Fruit fly (Drosophila melanogaster) whole organism, embryonic: ENCODE data around the gene CG9240.

Experiments used
- BtbVII ChIP-seq: fragments of 200-800 bp; sonication (Bioruptor generic); optimal IDR thresholded peaks from 3 replicates; lab custom pipeline; 2017; ENCODE audit warnings: missing biosample characterization, mild to moderate bottlenecking, missing genetic modification characterization
- CG1024 ChIP-seq: fragments of 200-800 bp; sonication (Bioruptor generic); IDR thresholded peaks from 2 replicates; pipeline ENCODE4 v1.3.6; 2022; ENCODE audit warnings: missing biosample characterization, missing genetic modification characterization
- CG11560 ChIP-seq: fragments of 200-800 bp; sonication (Bioruptor generic); IDR thresholded peaks from 3 replicates; pipeline ENCODE4 v1.3.6; 2022; ENCODE audit warnings: missing biosample characterization, missing genetic modification characterization
- CG13894 ChIP-seq: fragments of 200-800 bp; sonication (Bioruptor generic); optimal IDR thresholded peaks from 3 replicates; lab custom pipeline; 2018; ENCODE audit warnings: missing biosample characterization, mild to moderate bottlenecking, missing genetic modification characterization, moderate library complexity
- CG14710 ChIP-seq: fragments of 200-800 bp; sonication (Bioruptor generic); optimal IDR thresholded peaks from 3 replicates; lab custom pipeline; 2019; ENCODE audit warnings: missing biosample characterization, mild to moderate bottlenecking, missing genetic modification characterization, moderate library complexity
- CG14860 ChIP-seq: fragments of 200-800 bp; sonication (Bioruptor generic); IDR thresholded peaks from 3 replicates; pipeline ENCODE4 v1.3.6; 2022; ENCODE audit warnings: missing biosample characterization, missing genetic modification characterization; ENCODE audit not compliant: partially characterized antibody
- CG16813 ChIP-seq: fragments of 200-800 bp; sonication (Bioruptor generic); IDR thresholded peaks from 3 replicates; pipeline ENCODE4 v1.3.6; 2022; ENCODE audit warnings: missing biosample characterization, missing genetic modification characterization; ENCODE audit not compliant: partially characterized antibody
- CG17912 ChIP-seq: fragments of 200-800 bp; sonication (Bioruptor generic); optimal IDR thresholded peaks from 2 replicates; lab custom pipeline; 2018; ENCODE audit warnings: missing biosample characterization, mild to moderate bottlenecking, missing genetic modification characterization
- CG18011 ChIP-seq: fragments of 200-800 bp; sonication (Bioruptor generic); optimal IDR thresholded peaks from 2 replicates; lab custom pipeline; 2017; ENCODE audit warnings: missing biosample characterization, missing genetic modification characterization, mild to moderate bottlenecking, moderate library complexity, missing genotype
- CG18764 ChIP-seq: fragments of 200-800 bp; sonication (Bioruptor generic); optimal IDR thresholded peaks from 3 replicates; lab custom pipeline; 2016; ENCODE audit warnings: missing biosample characterization, missing genetic modification characterization
- CG2129 ChIP-seq: fragments of 200-800 bp; sonication (Bioruptor generic); IDR thresholded peaks from 2 replicates; pipeline ENCODE4 v1.3.6; 2022; ENCODE audit warnings: missing biosample characterization, missing genetic modification characterization; ENCODE audit not compliant: partially characterized antibody
- CG2889 ChIP-seq: fragments of 200-800 bp; sonication (Bioruptor generic); IDR thresholded peaks from 3 replicates; pipeline ENCODE4 v1.3.6; 2022; ENCODE audit warnings: missing biosample characterization, missing genetic modification characterization
- CG31388 ChIP-seq: fragments of 200-800 bp; sonication (Bioruptor generic); optimal IDR thresholded peaks from 2 replicates; lab custom pipeline; 2016; ENCODE audit warnings: missing biosample characterization, missing genetic modification characterization
- CG4404 ChIP-seq: fragments of 200-800 bp; sonication (Bioruptor generic); IDR thresholded peaks from 2 replicates; pipeline ENCODE4 v1.3.6; 2022; ENCODE audit warnings: missing biosample characterization, missing genetic modification characterization
- CG6254 ChIP-seq: fragments of 200-800 bp; sonication (Bioruptor generic); optimal IDR thresholded peaks from 3 replicates; lab custom pipeline; 2017; ENCODE audit warnings: mild to moderate bottlenecking, missing biosample characterization, missing genetic modification reagents, missing genetic modification characterization
- CG6272 ChIP-seq: fragments of 200-800 bp; sonication (Bioruptor generic); IDR thresholded peaks from 2 replicates; pipeline ENCODE4 v1.3.6; 2022; ENCODE audit warnings: missing biosample characterization, missing genetic modification characterization
- CG7987 ChIP-seq: fragments of 200-800 bp; sonication (Bioruptor generic); optimal IDR thresholded peaks from 2 replicates; lab custom pipeline; 2018; ENCODE audit warnings: missing biosample characterization, mild to moderate bottlenecking, missing genetic modification characterization, moderate library complexity
- CrebB ChIP-seq: fragments of 200-800 bp; sonication (Bioruptor generic); optimal IDR thresholded peaks from 3 replicates; lab custom pipeline; 2018; ENCODE audit warnings: missing biosample characterization, mild to moderate bottlenecking, missing genetic modification characterization
- Dip2 ChIP-seq: fragments of 200-800 bp; sonication (Bioruptor generic); IDR thresholded peaks from 2 replicates; pipeline ENCODE4 v1.3.6; 2022; ENCODE audit warnings: missing biosample characterization, missing genetic modification characterization
- Doc2 ChIP-seq: fragments of 200-800 bp; sonication (Bioruptor generic); IDR thresholded peaks from 2 replicates; pipeline ENCODE4 v1.3.6; 2022; ENCODE audit warnings: missing biosample characterization, missing genetic modification characterization
- E2f1 ChIP-seq: fragments of 200-800 bp; sonication (Bioruptor generic); IDR thresholded peaks from 2 replicates; pipeline ENCODE4 v1.3.6; 2022; ENCODE audit warnings: missing biosample characterization, missing genetic modification characterization
- H15 ChIP-seq: fragments of 200-800 bp; sonication (Bioruptor generic); IDR thresholded peaks from 3 replicates; pipeline ENCODE4 v1.3.6; 2022; ENCODE audit warnings: missing biosample characterization, missing genetic modification characterization
- H2.0 ChIP-seq: fragments of 200-800 bp; sonication (Bioruptor generic); IDR thresholded peaks from 2 replicates; pipeline ENCODE4 v1.3.6; 2022; ENCODE audit warnings: missing biosample characterization, missing genetic modification characterization
- HLHmδ ChIP-seq: fragments of 200-800 bp; sonication (Bioruptor generic); optimal IDR thresholded peaks from 2 replicates; lab custom pipeline; 2018; ENCODE audit warnings: missing biosample characterization, mild to moderate bottlenecking, missing genetic modification characterization, moderate library complexity
- HmgZ ChIP-seq: fragments of 200-800 bp; sonication (Bioruptor generic); optimal IDR thresholded peaks from 2 replicates; lab custom pipeline; 2018; ENCODE audit warnings: missing biosample characterization, mild to moderate bottlenecking, missing genetic modification characterization
- Kr ChIP-seq: fragments of 200-800 bp; sonication (Bioruptor generic); optimal IDR thresholded peaks from 2 replicates; lab custom pipeline; 2017; ENCODE audit warnings: missing biosample characterization, mild to moderate bottlenecking, missing genetic modification characterization
- Max ChIP-seq: fragments of 200-800 bp; sonication (Bioruptor generic); optimal IDR thresholded peaks from 2 replicates; lab custom pipeline; 2016; ENCODE audit warnings: missing biosample characterization, mild to moderate bottlenecking, missing genetic modification characterization
- Med ChIP-seq: fragments of 200-800 bp; sonication (Bioruptor generic); peaks from one replicate; lab custom pipeline; 2016; ENCODE audit warnings: missing biosample characterization, missing genetic modification characterization, mild to moderate bottlenecking, inconsistent platforms, moderate library complexity
- NFAT ChIP-seq: fragments of 200-800 bp; sonication (Bioruptor generic); IDR thresholded peaks from 2 replicates; pipeline ENCODE4 v1.3.6; 2022; ENCODE audit warnings: missing biosample characterization, missing genetic modification characterization
- Nf-YC ChIP-seq: fragments of 200-800 bp; optimal IDR thresholded peaks from 3 replicates; lab custom pipeline; 2019; ENCODE audit warnings: missing biosample characterization, mild to moderate bottlenecking, missing genetic modification characterization, moderate library complexity
- Optix ChIP-seq: fragments of 200-800 bp; sonication (Bioruptor generic); IDR thresholded peaks from 3 replicates; pipeline ENCODE4 v1.3.6; 2022; ENCODE audit warnings: missing biosample characterization, missing genetic modification characterization
- PHDP ChIP-seq: fragments of 200-800 bp; sonication (Bioruptor generic); optimal IDR thresholded peaks from 3 replicates; lab custom pipeline; 2018; ENCODE audit warnings: missing biosample characterization, mild to moderate bottlenecking, missing genetic modification characterization, moderate library complexity
- Rfx ChIP-seq: fragments of 200-800 bp; sonication (Bioruptor generic); IDR thresholded peaks from 2 replicates; pipeline ENCODE4 v1.3.6; 2022; ENCODE audit warnings: missing biosample characterization, missing genetic modification characterization
- Scr ChIP-seq: fragments of 200-800 bp; sonication (Bioruptor generic); IDR thresholded peaks from 2 replicates; pipeline ENCODE4 v1.3.6; 2022; ENCODE audit warnings: missing biosample characterization, missing genetic modification characterization; ENCODE audit not compliant: partially characterized antibody
- Sox100B ChIP-seq: fragments of 200-800 bp; sonication (Bioruptor generic); optimal IDR thresholded peaks from 3 replicates; lab custom pipeline; 2018; ENCODE audit warnings: missing biosample characterization, mild to moderate bottlenecking, missing genetic modification characterization
- Tbp ChIP-seq: fragments of >200 bp; optimal IDR thresholded peaks from 2 replicates; lab custom pipeline; 2018; ENCODE audit warnings: missing biosample characterization, missing genetic modification characterization
- bsh ChIP-seq, 2 experiments: fragments of 200-800 bp; sonication (Bioruptor generic); optimal IDR thresholded peaks; 2 replicates each; lab custom pipeline; 2017 to 2018; ENCODE audit warnings: mild to moderate bottlenecking in 2 of 2, missing biosample characterization in 2 of 2, missing genetic modification characterization in 2 of 2, moderate library complexity in 1 of 2
- cas ChIP-seq: fragments of 200-800 bp; sonication (Bioruptor generic); IDR thresholded peaks from 2 replicates; pipeline ENCODE4 v1.3.6; 2022; ENCODE audit warnings: missing biosample characterization, missing genetic modification characterization
- dimm ChIP-seq: fragments of 200-800 bp; sonication (Bioruptor generic); IDR thresholded peaks from 2 replicates; pipeline ENCODE4 v1.3.6; 2022; ENCODE audit warnings: missing biosample characterization, missing genetic modification characterization
- dmrt99B ChIP-seq: fragments of 200-800 bp; sonication (Bioruptor generic); optimal IDR thresholded peaks from 2 replicates; lab custom pipeline; 2018; ENCODE audit warnings: missing biosample characterization, mild to moderate bottlenecking, missing genetic modification characterization, moderate library complexity
- dysf ChIP-seq: fragments of 200-800 bp; sonication (Bioruptor generic); IDR thresholded peaks from 3 replicates; pipeline ENCODE4 v1.3.6; 2022; ENCODE audit warnings: missing biosample characterization, missing genetic modification characterization
- gem ChIP-seq: fragments of 200-800 bp; sonication (Bioruptor generic); optimal IDR thresholded peaks from 2 replicates; lab custom pipeline; 2019; ENCODE audit warnings: missing biosample characterization, mild to moderate bottlenecking, missing genetic modification characterization, moderate library complexity
- gsb-n ChIP-seq: fragments of 200-800 bp; sonication (Bioruptor generic); optimal IDR thresholded peaks from 3 replicates; lab custom pipeline; 2018; ENCODE audit warnings: missing biosample characterization, mild to moderate bottlenecking, missing genetic modification characterization
- jumu ChIP-seq: fragments of 200-800 bp; sonication (Bioruptor generic); optimal IDR thresholded peaks from 3 replicates; lab custom pipeline; 2016; ENCODE audit warnings: missing biosample characterization, missing genetic modification characterization
- ken ChIP-seq: fragments of 200-800 bp; sonication (Bioruptor generic); IDR thresholded peaks from 3 replicates; pipeline ENCODE4 v1.3.6; 2022; ENCODE audit warnings: missing biosample characterization, missing genetic modification characterization
- oc ChIP-seq: fragments of 200-800 bp; sonication (Bioruptor generic); optimal IDR thresholded peaks from 2 replicates; lab custom pipeline; 2018; ENCODE audit warnings: missing biosample characterization, mild to moderate bottlenecking, missing genetic modification characterization, moderate library complexity
- p53 ChIP-seq: fragments of 200-800 bp; sonication (Bioruptor generic); optimal IDR thresholded peaks from 2 replicates; lab custom pipeline; 2016; ENCODE audit warnings: missing biosample characterization, missing genetic modification characterization
- seq ChIP-seq: fragments of 200-800 bp; sonication (Bioruptor generic); IDR thresholded peaks from 2 replicates; pipeline ENCODE4 v1.3.6; 2022; ENCODE audit warnings: missing biosample characterization, missing genetic modification characterization
- sqz ChIP-seq: fragments of 200-800 bp; sonication (Bioruptor generic); optimal IDR thresholded peaks from 3 replicates; lab custom pipeline; 2018; ENCODE audit warnings: missing biosample characterization, mild to moderate bottlenecking, missing genetic modification characterization
- stc ChIP-seq: fragments of 200-800 bp; sonication (Bioruptor generic); IDR thresholded peaks from 2 replicates; pipeline ENCODE4 v1.3.6; 2022; ENCODE audit warnings: missing biosample characterization, missing genetic modification characterization
- twi ChIP-seq: fragments of 200-800 bp; optimal IDR thresholded peaks from 2 replicates; lab custom pipeline; 2019; ENCODE audit warnings: missing biosample characterization, mild to moderate bottlenecking, missing genetic modification characterization, moderate library complexity

Gene CG9240

dm6 chrX:15653364-15653809 lies 47.7 kb downstream of the CG9240 start (continued):
- TF ChIP-seq Dip2 = no peak
- TF ChIP-seq CrebB (tag; lab: Kevin White, UChicago) = no peak
- no peak for TF ChIP-seq CG11560 (tag; lab: Robert Waterston, UW)
- TF ChIP-seq CG18011 = no peak
- TF ChIP-seq H15 (GFP tag; lab: Robert Waterston, UW) = no peak
- TF ChIP-seq CG31388 (GFP tag; lab: Kevin White, UChicago) = no peak
- TF ChIP-seq Med (GFP tag; lab: Kevin White, UChicago) = peak; percentile 92
- TF ChIP-seq HLHmδ (GFP tag; lab: Kevin White, UChicago) = no peak
- TF ChIP-seq seq (GFP tag; lab: Robert Waterston, UW) = no peak
- peak; percentile 35 for TF ChIP-seq HmgZ
- TF ChIP-seq CG6254 (GFP tag; lab: Kevin White, UChicago) = no peak
- no peak for TF ChIP-seq CG2129 (GFP tag; lab: Robert Waterston, UW)
- TF ChIP-seq Doc2 (GFP tag; lab: Robert Waterston, UW) = no peak
- TF ChIP-seq dimm = no peak; the same call in 1 of the 2 replicates
- TF ChIP-seq jumu (GFP tag; lab: Kevin White, UChicago) = no peak
- no peak for TF ChIP-seq cas (GFP tag; lab: Robert Waterston, UW)
- TF ChIP-seq CG4404 (GFP tag; lab: Robert Waterston, UW) = no peak
- TF ChIP-seq Scr (GFP tag; lab: Robert Waterston, UW) = peak; percentile 69
- peak; percentile 72 for TF ChIP-seq NFAT (GFP tag; lab: Robert Waterston, UW)
- 0 out of 3 replicates have a peak, but pooled peaks have one; percentile 25 for TF ChIP-seq ken (GFP tag; lab: Robert Waterston, UW)
- no peak for TF ChIP-seq oc (tag; lab: Kevin White, UChicago)
- TF ChIP-seq CG17912 (GFP tag; lab: Kevin White, UChicago) = no peak
- TF ChIP-seq gem (tag; lab: Kevin White, UChicago) = peak; percentile 44
- TF ChIP-seq BtbVII = no peak
- peak; percentile 83; the same call in 2 of the 3 replicates for TF ChIP-seq CG14860
- TF ChIP-seq gsb-n = peak; percentile 19
- TF ChIP-seq dmrt99B (tag; lab: Kevin White, UChicago) = peak; percentile 26
- peak; percentile 10 for TF ChIP-seq CG14710
- no peak for TF ChIP-seq Max (GFP tag; lab: Kevin White, UChicago)
- TF ChIP-seq Rfx = peak; percentile 72
- TF ChIP-seq Sox100B (GFP tag; lab: Kevin White, UChicago) = no peak
- peak; percentile 31; the same call in 1 of the 2 replicates for TF ChIP-seq CG1024 (GFP tag; lab: Robert Waterston, UW)
- TF ChIP-seq stc = no peak
- no peak for TF ChIP-seq E2f1 (GFP tag; lab: Robert Waterston, UW)
- peak; percentile 32; the same call in 1 of the 3 replicates for TF ChIP-seq Optix (GFP tag; lab: Robert Waterston, UW)
- peak; percentile 24 for TF ChIP-seq CG18764 (GFP tag; lab: Kevin White, UChicago)
- 0 out of 2 replicates have a peak, but pooled peaks have one; percentile 26 for TF ChIP-seq H2.0
- no peak for TF ChIP-seq Kr (GFP tag; lab: Kevin White, UChicago)
- TF ChIP-seq CG2889 (GFP tag; lab: Robert Waterston, UW) = no peak
- no peak for TF ChIP-seq CG6272 (GFP tag; lab: Robert Waterston, UW)
- no peak for TF ChIP-seq Tbp (GFP tag; lab: Kevin White, UChicago)
- peak in 1 of 2 experiments; percentile 41 for TF ChIP-seq bsh (GFP tag; optimal IDR thresholded peaks at IDR 0.05; lab: Kevin White, UChicago)
- TF ChIP-seq CG7987 (GFP tag; lab: Kevin White, UChicago) = no peak
- TF ChIP-seq dysf (GFP tag; lab: Robert Waterston, UW) = peak; percentile 24; the same call in 1 of the 3 replicates
- TF ChIP-seq PHDP (tag; lab: Kevin White, UChicago) = no peak
- peak; percentile 81 for TF ChIP-seq CG16813 (GFP tag; lab: Robert Waterston, UW)
- TF ChIP-seq p53 (GFP tag; lab: Kevin White, UChicago) = no peak
- TF ChIP-seq sqz (GFP tag; lab: Kevin White, UChicago) = no peak
- no peak for TF ChIP-seq twi (tag; lab: Kevin White, UChicago)
- TF ChIP-seq CG13894 (tag; lab: Kevin White, UChicago) = no peak
- no peak for TF ChIP-seq Nf-YC
